Fruit fly (Drosophila melanogaster) whole organism, embryonic: Measurements from ENCODE around the gene CG4278.

ENCODE experiments used
- Adf1 ChIP-seq: fragments of 200-800 bp; sonication (Bioruptor generic); IDR thresholded peaks from 2 replicates; pipeline ENCODE4 v1.3.6; 2022; ENCODE audit warnings: missing biosample characterization, missing genetic modification characterization
- B-H2 ChIP-seq: fragments of 200-800 bp; sonication (Bioruptor generic); optimal IDR thresholded peaks from 2 replicates; lab custom pipeline; 2018; ENCODE audit warnings: missing biosample characterization, mild to moderate bottlenecking, missing genetic modification characterization
- CG10267 ChIP-seq: fragments of 200-800 bp; sonication (Bioruptor generic); optimal IDR thresholded peaks from 2 replicates; lab custom pipeline; 2018; ENCODE audit warnings: missing biosample characterization, mild to moderate bottlenecking, missing genetic modification characterization, moderate library complexity
- CG10366 ChIP-seq: fragments of 200-800 bp; sonication (Bioruptor generic); IDR thresholded peaks from 2 replicates; pipeline ENCODE4 v1.3.6; 2022; ENCODE audit warnings: missing biosample characterization, missing genetic modification characterization
- CG11504 ChIP-seq: fragments of 200-800 bp; sonication (Bioruptor generic); optimal IDR thresholded peaks from 3 replicates; lab custom pipeline; 2019; ENCODE audit warnings: missing biosample characterization, mild to moderate bottlenecking, missing genetic modification characterization, moderate library complexity
- CG14860 ChIP-seq: fragments of 200-800 bp; sonication (Bioruptor generic); IDR thresholded peaks from 3 replicates; pipeline ENCODE4 v1.3.6; 2022; ENCODE audit warnings: missing biosample characterization, missing genetic modification characterization; ENCODE audit not compliant: partially characterized antibody
- CG15011 ChIP-seq: fragments of 200-800 bp; sonication (Bioruptor generic); optimal IDR thresholded peaks from 3 replicates; lab custom pipeline; 2018; ENCODE audit warnings: missing biosample characterization, mild to moderate bottlenecking, missing genetic modification characterization
- CG15269 ChIP-seq: fragments of 200-800 bp; sonication (Bioruptor generic); optimal IDR thresholded peaks from 2 replicates; lab custom pipeline; 2018; ENCODE audit warnings: missing biosample characterization, mild to moderate bottlenecking, missing genetic modification characterization, moderate library complexity
- CG17328 ChIP-seq: fragments of 200-800 bp; sonication (Bioruptor generic); IDR thresholded peaks from 2 replicates; pipeline ENCODE4 v1.3.6; 2022; ENCODE audit warnings: missing biosample characterization, missing genetic modification characterization
- CG17829 ChIP-seq: fragments of 200-800 bp; optimal IDR thresholded peaks from 2 replicates; lab custom pipeline; 2019; ENCODE audit warnings: missing biosample characterization, mild to moderate bottlenecking, missing genetic modification characterization, moderate library complexity
- CG18262 ChIP-seq: fragments of 200-800 bp; optimal IDR thresholded peaks from 3 replicates; lab custom pipeline; 2019; ENCODE audit warnings: missing biosample characterization, mild to moderate bottlenecking, missing genetic modification characterization, moderate library complexity
- CG2712 ChIP-seq: fragments of 200-800 bp; optimal IDR thresholded peaks from 3 replicates; lab custom pipeline; 2019; ENCODE audit warnings: missing biosample characterization, mild to moderate bottlenecking, missing genetic modification characterization, moderate library complexity
- CG30431 ChIP-seq: fragments of 200-800 bp; sonication (Bioruptor generic); optimal IDR thresholded peaks from 2 replicates; lab custom pipeline; 2017; ENCODE audit warnings: missing biosample characterization, missing genetic modification characterization
- CG31365 ChIP-seq: fragments of 200-800 bp; sonication (Bioruptor generic); optimal IDR thresholded peaks from 2 replicates; lab custom pipeline; 2018; ENCODE audit warnings: missing biosample characterization, mild to moderate bottlenecking, missing genetic modification characterization
- CG32772 ChIP-seq: fragments of 200-800 bp; sonication (Bioruptor generic); IDR thresholded peaks from 2 replicates; pipeline ENCODE4 v1.3.6; 2022; ENCODE audit warnings: missing biosample characterization, missing genetic modification characterization
- CG33557 ChIP-seq: fragments of 200-800 bp; sonication (Bioruptor generic); optimal IDR thresholded peaks from 2 replicates; lab custom pipeline; 2019; ENCODE audit warnings: missing biosample characterization, mild to moderate bottlenecking, missing genetic modification characterization, moderate library complexity
- CG7556 ChIP-seq: fragments of 200-800 bp; sonication (Bioruptor generic); optimal IDR thresholded peaks from 2 replicates; lab custom pipeline; 2017; ENCODE audit warnings: missing biosample characterization, mild to moderate bottlenecking, missing genetic modification characterization
- CG7839 ChIP-seq: fragments of 200-800 bp; sonication (Bioruptor generic); optimal IDR thresholded peaks from 3 replicates; lab custom pipeline; 2018; ENCODE audit warnings: missing biosample characterization, mild to moderate bottlenecking, missing genetic modification characterization, moderate library complexity
- CG8924 ChIP-seq: fragments of 200-800 bp; optimal IDR thresholded peaks from 3 replicates; lab custom pipeline; 2019; ENCODE audit warnings: missing biosample characterization, mild to moderate bottlenecking, missing genetic modification characterization, moderate library complexity
- CoRest ChIP-seq: fragments of 200-800 bp; sonication (Bioruptor generic); optimal IDR thresholded peaks from 3 replicates; lab custom pipeline; 2018; ENCODE audit warnings: missing biosample characterization, mild to moderate bottlenecking, missing genetic modification characterization, moderate library complexity
- D ChIP-seq, 2 experiments: fragments of 200-800 bp in 1 of 2; fragments of >200 bp in 1 of 2; sonication (Bioruptor generic) in 1 of 2; optimal IDR thresholded peaks; 2 replicates in 1 of 2; 3 replicates in 1 of 2; lab custom pipeline; 2017; ENCODE audit warnings: mild to moderate bottlenecking in 1 of 2, missing biosample characterization in 1 of 2, missing genetic modification characterization in 1 of 2, missing genetic modification reagents in 1 of 2
- D19A ChIP-seq: fragments of 200-800 bp; optimal IDR thresholded peaks from 3 replicates; lab custom pipeline; 2019; ENCODE audit warnings: missing biosample characterization, mild to moderate bottlenecking, missing genetic modification characterization, moderate library complexity
- HLHmδ ChIP-seq: fragments of 200-800 bp; sonication (Bioruptor generic); optimal IDR thresholded peaks from 2 replicates; lab custom pipeline; 2018; ENCODE audit warnings: missing biosample characterization, mild to moderate bottlenecking, missing genetic modification characterization, moderate library complexity
- Lhr ChIP-seq: fragments of 200-800 bp; sonication (Bioruptor generic); optimal IDR thresholded peaks from 3 replicates; lab custom pipeline; 2017; ENCODE audit warnings: mild to moderate bottlenecking, missing biosample characterization, missing genetic modification reagents, missing genetic modification characterization
- Meics ChIP-seq: fragments of 200-800 bp; sonication (Bioruptor generic); optimal IDR thresholded peaks from 2 replicates; lab custom pipeline; 2017; ENCODE audit warnings: missing biosample characterization, mild to moderate bottlenecking, missing genetic modification characterization
- NFAT ChIP-seq: fragments of 200-800 bp; sonication (Bioruptor generic); IDR thresholded peaks from 2 replicates; pipeline ENCODE4 v1.3.6; 2022; ENCODE audit warnings: missing biosample characterization, missing genetic modification characterization
- Six4 ChIP-seq: fragments of 200-800 bp; sonication (Bioruptor generic); optimal IDR thresholded peaks from 2 replicates; lab custom pipeline; 2016; ENCODE audit warnings: missing biosample characterization, missing genetic modification characterization
- Ssrp ChIP-seq: fragments of 200-800 bp; sonication (Bioruptor generic); optimal IDR thresholded peaks from 2 replicates; lab custom pipeline; 2018; ENCODE audit warnings: missing biosample characterization, mild to moderate bottlenecking, missing genetic modification characterization, moderate library complexity
- Usf ChIP-seq: fragments of 200-800 bp; sonication (Bioruptor generic); optimal IDR thresholded peaks from 2 replicates; lab custom pipeline; 2017; ENCODE audit warnings: missing genotype, missing biosample characterization, missing genetic modification characterization
- Xrp1 ChIP-seq: fragments of 200-800 bp; sonication (Bioruptor generic); IDR thresholded peaks from 2 replicates; pipeline ENCODE4 v1.3.6; 2022; ENCODE audit warnings: missing biosample characterization, missing genetic modification characterization
- bsh ChIP-seq, 2 experiments: fragments of 200-800 bp; sonication (Bioruptor generic); optimal IDR thresholded peaks; 2 replicates each; lab custom pipeline; 2017 to 2018; ENCODE audit warnings: mild to moderate bottlenecking in 2 of 2, missing biosample characterization in 2 of 2, missing genetic modification characterization in 2 of 2, moderate library complexity in 1 of 2
- cato ChIP-seq: fragments of 200-800 bp; sonication (Bioruptor generic); optimal IDR thresholded peaks from 2 replicates; lab custom pipeline; 2016; ENCODE audit warnings: missing biosample characterization, missing genetic modification characterization, borderline replicate concordance
- chif ChIP-seq, 2 experiments: fragments of 200-800 bp; sonication (Bioruptor generic); optimal IDR thresholded peaks; 3 replicates each; lab custom pipeline; 2016; ENCODE audit warnings: missing biosample characterization in 2 of 2, missing genetic modification characterization in 2 of 2
- ci ChIP-seq: fragments of 200-800 bp; sonication (Bioruptor generic); IDR thresholded peaks from 3 replicates; pipeline ENCODE4 v1.3.6; 2022; ENCODE audit warnings: missing biosample characterization, missing genetic modification characterization
- crol ChIP-seq: fragments of 200-800 bp; sonication (Bioruptor generic); IDR thresholded peaks from 2 replicates; pipeline ENCODE4 v1.3.6; 2022; ENCODE audit warnings: missing biosample characterization, missing genetic modification characterization
- dm ChIP-seq: fragments of 200-800 bp; sonication (Bioruptor generic); optimal IDR thresholded peaks from 3 replicates; lab custom pipeline; 2016; ENCODE audit warnings: missing biosample characterization, missing genetic modification characterization
- dmrt11E ChIP-seq: fragments of 200-800 bp; sonication (Bioruptor generic); optimal IDR thresholded peaks from 3 replicates; lab custom pipeline; 2018; ENCODE audit warnings: missing biosample characterization, mild to moderate bottlenecking, missing genetic modification characterization, moderate library complexity
- eve ChIP-seq, 2 experiments: fragments of >200 bp; optimal IDR thresholded peaks; 2 replicates each; lab custom pipeline; 2017; ENCODE audit warnings: missing biosample characterization in 2 of 2, missing genetic modification characterization in 2 of 2
- gcm2 ChIP-seq: fragments of 200-800 bp; sonication (Bioruptor generic); optimal IDR thresholded peaks from 2 replicates; lab custom pipeline; 2016; ENCODE audit warnings: missing biosample characterization, missing genetic modification characterization
- kni ChIP-seq: fragments of 200-800 bp; sonication (Bioruptor generic); optimal IDR thresholded peaks from 3 replicates; lab custom pipeline; 2017; ENCODE audit warnings: mild to moderate bottlenecking, missing biosample characterization, missing genetic modification reagents, missing genetic modification characterization
- lov ChIP-seq, 2 experiments: fragments of 200-800 bp in 1 of 2; fragments of >200 bp in 1 of 2; sonication (Bioruptor generic) in 1 of 2; IDR thresholded peaks in 1 of 2; optimal IDR thresholded peaks in 1 of 2; 2 replicates in 1 of 2; 3 replicates in 1 of 2; pipeline versions ENCODE4 v1.3.6 to Lab custom; 2017 to 2022; ENCODE audit warnings: missing biosample characterization in 1 of 2, missing genetic modification characterization in 1 of 2
- nmo ChIP-seq: fragments of 200-800 bp; sonication (Bioruptor generic); optimal IDR thresholded peaks from 2 replicates; lab custom pipeline; 2018; ENCODE audit warnings: missing biosample characterization, mild to moderate bottlenecking, missing genetic modification characterization, moderate library complexity
- row ChIP-seq: fragments of 200-800 bp; sonication (Bioruptor generic); IDR thresholded peaks from 3 replicates; pipeline ENCODE4 v1.3.6; 2022; ENCODE audit warnings: missing biosample characterization, missing genetic modification characterization
- sug ChIP-seq: fragments of 200-800 bp; optimal IDR thresholded peaks from 2 replicates; lab custom pipeline; 2019; ENCODE audit warnings: missing biosample characterization, mild to moderate bottlenecking, missing genetic modification characterization, moderate library complexity
- tll ChIP-seq, 2 experiments: fragments of 200-800 bp in 1 of 2; fragments of >200 bp in 1 of 2; sonication (Bioruptor generic) in 1 of 2; optimal IDR thresholded peaks; 2 replicates each; lab custom pipeline; 2017 to 2019; ENCODE audit warnings: missing biosample characterization in 2 of 2, missing genetic modification characterization in 2 of 2, mild to moderate bottlenecking in 1 of 2, moderate library complexity in 1 of 2
- twi ChIP-seq: fragments of 200-800 bp; optimal IDR thresholded peaks from 2 replicates; lab custom pipeline; 2019; ENCODE audit warnings: missing biosample characterization, mild to moderate bottlenecking, missing genetic modification characterization, moderate library complexity
- usp ChIP-seq: fragments of >200 bp; optimal IDR thresholded peaks from 2 replicates; lab custom pipeline; 2017; ENCODE audit warnings: missing biosample characterization, missing genetic modification characterization
- zfh2 ChIP-seq: fragments of 200-800 bp; sonication (Bioruptor generic); optimal IDR thresholded peaks from 2 replicates; lab custom pipeline; 2016; ENCODE audit warnings: missing biosample characterization, missing genetic modification characterization

CG4278 gene

dm6 chr2L:16281419-16282076 is 45.3 kb upstream of the CG4278 start (continued):
- TF ChIP-seq CG8924 (tag; lab: Kevin White, UChicago) (peak; percentile 15), CG10267 (tag; lab: Kevin White, UChicago) (peak; percentile 8), crol (GFP tag; lab: Robert Waterston, UW) (peak; percentile 83), Lhr (GFP tag; lab: Kevin White, UChicago) (no peak), twi (peak; percentile 22), CG2712 (peak; percentile 29), CG32772 (GFP tag; lab: Robert Waterston, UW) (no peak), CG14860 (no peak), zfh2 (GFP tag; lab: Kevin White, UChicago) (no peak), dm (GFP tag; lab: Kevin White, UChicago) (no peak), cato (GFP tag; lab: Kevin White, UChicago) (no peak), chif (GFP tag; optimal IDR thresholded peaks at IDR 0.05; lab: Kevin White, UChicago) (no peak), nmo (GFP tag; lab: Kevin White, UChicago) (peak; percentile 21), row (GFP tag; lab: Robert Waterston, UW) (0 out of 3 replicates have a peak, but pooled peaks have one; percentile 20), Ssrp (tag; lab: Kevin White, UChicago) (peak; percentile 26), lov (optimal IDR thresholded peaks at IDR 0.05; lab: Kevin White, UChicago) (no peak), lov (GFP tag; IDR thresholded peaks at IDR 0.05; lab: Robert Waterston, UW) (no peak), CG7556 (GFP tag; lab: Kevin White, UChicago) (peak; percentile 13), CoRest (tag; lab: Kevin White, UChicago) (peak; percentile 36), CG30431 (GFP tag; lab: Kevin White, UChicago) (no peak), CG18262 (tag; lab: Kevin White, UChicago) (peak; percentile 39), CG17328 (GFP tag; lab: Robert Waterston, UW) (no peak), CG33557 (GFP tag; lab: Kevin White, UChicago) (peak; percentile 38), HLHmδ (GFP tag; lab: Kevin White, UChicago) (peak; percentile 35), CG15011 (no peak), CG7839 (tag; lab: Kevin White, UChicago) (peak; percentile 14), gcm2 (GFP tag; lab: Kevin White, UChicago) (no peak), Adf1 (GFP tag; lab: Robert Waterston, UW) (no peak), sug (no peak), Six4 (GFP tag; lab: Kevin White, UChicago) (no peak), usp (GFP tag; lab: Kevin White, UChicago) (no peak), B-H2 (GFP tag; lab: Kevin White, UChicago) (no peak), D19A (tag; lab: Kevin White, UChicago) (no peak), CG15269 (tag; lab: Kevin White, UChicago) (no peak), Usf (GFP tag; lab: Kevin White, UChicago) (no peak), CG31365 (tag; lab: Kevin White, UChicago) (no peak), bsh (GFP tag; optimal IDR thresholded peaks at IDR 0.05; lab: Kevin White, UChicago) (peak; percentile 23 to 34), Meics (GFP tag; lab: Kevin White, UChicago) (no peak), D (optimal IDR thresholded peaks at IDR 0.05; lab: Kevin White, UChicago) (no peak), D (GFP tag; optimal IDR thresholded peaks at IDR 0.05; lab: Kevin White, UChicago) (no peak), ci (GFP tag; lab: Robert Waterston, UW) (peak; percentile 31; the same call in 1 of the 3 replicates), tll (GFP tag; optimal IDR thresholded peaks at IDR 0.05; lab: Kevin White, UChicago) (no peak), NFAT (GFP tag; lab: Robert Waterston, UW) (no peak), CG17829 (no peak), dmrt11E (peak; percentile 52), CG11504 (tag; lab: Kevin White, UChicago) (peak; percentile 16), Xrp1 (0 out of 2 replicates have a peak, but pooled peaks have one; percentile 15), eve (GFP tag; optimal IDR thresholded peaks at IDR 0.05; lab: Kevin White, UChicago) (peak in 1 of 2 experiments; percentile 49), kni (peak; percentile 19), CG10366 (GFP tag; lab: Robert Waterston, UW) (no peak)
